Worm (Caenorhabditis elegans) whole organism, early embryonic: ENCODE data around the gene F35E8.1.

Experiments
- B0310.2 ChIP-seq: sonication (generic microtip); optimal IDR thresholded peaks from 2 replicates; lab custom pipeline; 2016; ENCODE audit warnings: mild to moderate bottlenecking, missing genetic modification characterization, missing compliant biosample characterization
- F13C5.2 ChIP-seq: sonication (generic microtip); optimal IDR thresholded peaks from 2 replicates; lab custom pipeline; 2017; ENCODE audit warnings: mild to moderate bottlenecking, missing genetic modification characterization, inconsistent platforms, missing compliant biosample characterization
- aly-1 ChIP-seq: sonication (generic microtip); optimal IDR thresholded peaks from 2 replicates; lab custom pipeline; 2016; ENCODE audit warnings: missing genetic modification characterization, missing compliant biosample characterization
- ama-1 ChIP-seq: fragments of 150-350 bp; optimal IDR thresholded peaks from 2 replicates; lab custom pipeline; 2014
- ceh-13 ChIP-seq: fragments of 200-800 bp; sonication (Bioruptor generic); optimal IDR thresholded peaks from 2 replicates; lab custom pipeline; 2018; ENCODE audit warnings: mild to moderate bottlenecking, missing genetic modification characterization, missing compliant biosample characterization
- ceh-36 ChIP-seq: sonication (generic microtip); optimal IDR thresholded peaks from 2 replicates; lab custom pipeline; 2016; ENCODE audit warnings: missing genetic modification characterization, inconsistent platforms, missing compliant biosample characterization
- ets-7 ChIP-seq: sonication (generic microtip); optimal IDR thresholded peaks from 2 replicates; lab custom pipeline; 2016; ENCODE audit warnings: missing genotype, missing genetic modification characterization, missing compliant biosample characterization
- flt-1 ChIP-seq: fragments of 200-800 bp; sonication (Bioruptor generic); IDR thresholded peaks from 2 replicates; pipeline ENCODE4 v1.3.6; 2022; ENCODE audit warnings: missing genetic modification characterization, missing compliant biosample characterization
- hmbx-1 ChIP-seq: sonication (generic microtip); optimal IDR thresholded peaks from 2 replicates; lab custom pipeline; 2016; ENCODE audit warnings: mild to moderate bottlenecking, missing genetic modification characterization, missing compliant biosample characterization
- hmg-4 ChIP-seq: fragments of 200-800 bp; sonication (Bioruptor generic); optimal IDR thresholded peaks from 2 replicates; lab custom pipeline; 2018; ENCODE audit warnings: mild to moderate bottlenecking, missing genetic modification characterization, missing compliant biosample characterization
- hnd-1 ChIP-seq: sonication (generic microtip); optimal IDR thresholded peaks from 2 replicates; lab custom pipeline; 2016; ENCODE audit warnings: missing genetic modification characterization, missing compliant biosample characterization
- pes-1 ChIP-seq: fragments of 200-800 bp; sonication (Bioruptor generic); IDR thresholded peaks from 2 replicates; pipeline ENCODE4 v1.3.6; 2022; ENCODE audit warnings: missing genetic modification reagents, missing genetic modification characterization, missing compliant biosample characterization
- scrt-1 ChIP-seq: fragments of 200-800 bp; sonication (Bioruptor generic); IDR thresholded peaks from 2 replicates; pipeline ENCODE4 v1.3.6; 2022; ENCODE audit warnings: missing genetic modification characterization, missing compliant biosample characterization
- sea-1 ChIP-seq: fragments of 200-800 bp; sonication (Bioruptor generic); conservative IDR thresholded peaks from 2 replicates; pipeline ENCODE4 v1.3.6; 2022; ENCODE audit warnings: missing genetic modification characterization, missing compliant biosample characterization
- tbx-11 ChIP-seq: fragments of 200-800 bp; sonication (Bioruptor generic); IDR thresholded peaks from 2 replicates; pipeline ENCODE4 v1.3.6; 2022; ENCODE audit warnings: missing genetic modification characterization, missing compliant biosample characterization
- tbx-37 ChIP-seq: fragments of 200-800 bp; sonication (Bioruptor generic); conservative IDR thresholded peaks from 2 replicates; pipeline ENCODE4 v1.3.6; 2022; ENCODE audit warnings: missing genetic modification reagents, missing genetic modification characterization, missing compliant biosample characterization
- tra-4 ChIP-seq: sonication (generic microtip); optimal IDR thresholded peaks from 2 replicates; lab custom pipeline; 2017; ENCODE audit warnings: missing genetic modification characterization, missing compliant biosample characterization

F35E8.1 gene

DNA sequence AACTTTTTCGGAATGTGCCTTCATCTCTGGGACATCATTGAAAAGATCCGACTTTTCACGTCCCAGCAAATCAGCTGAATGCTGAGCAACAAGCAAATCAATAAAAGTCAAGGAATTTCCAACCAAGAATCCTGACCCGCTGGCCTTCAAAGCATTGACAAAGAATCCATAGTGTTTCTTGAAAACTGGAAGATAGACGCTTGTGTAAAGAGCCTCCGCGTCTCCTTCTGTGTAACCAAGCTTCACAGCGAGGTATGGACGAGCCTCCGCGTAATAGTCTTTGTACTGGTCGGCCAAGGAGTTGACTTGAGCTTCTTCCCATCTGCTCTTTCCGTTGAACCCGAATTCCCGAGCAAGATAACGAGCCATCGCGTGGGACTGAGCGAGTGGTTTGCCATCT, 9.9 kb upstream of the F35E8.1 start:
- no peak for TF ChIP-seq sea-1 (GFP tag; lab: Robert Waterston, UW)
- no peak for TF ChIP-seq ama-1 (lab: Kevin White, UChicago)
- TF ChIP-seq ceh-13 (GFP tag; lab: Kevin White, UChicago) = no peak
- no peak for TF ChIP-seq tbx-37 (GFP tag; lab: Robert Waterston, UW)
- no peak for TF ChIP-seq hmg-4
- no peak for TF ChIP-seq scrt-1 (GFP tag; lab: Robert Waterston, UW)

ce11 chrV:15914774-15915173, 9.3 kb upstream of the F35E8.1 start:
- TF ChIP-seq ama-1 (lab: Kevin White, UChicago) = no peak
- TF ChIP-seq ets-7 = no peak
- no peak for TF ChIP-seq flt-1 (GFP tag; lab: Robert Waterston, UW)
- no peak for TF ChIP-seq aly-1
- TF ChIP-seq ceh-13 (GFP tag; lab: Kevin White, UChicago) = no peak
- no peak for TF ChIP-seq tbx-37 (GFP tag; lab: Robert Waterston, UW)
- no peak for TF ChIP-seq hmbx-1
- no peak for TF ChIP-seq B0310.2 (tag; lab: Kevin White, UChicago)
- TF ChIP-seq sea-1 (GFP tag; lab: Robert Waterston, UW) = no peak
- no peak for TF ChIP-seq hnd-1
- no peak for TF ChIP-seq pes-1 (GFP tag; lab: Robert Waterston, UW)
- no peak for TF ChIP-seq hmg-4
- no peak for TF ChIP-seq scrt-1 (GFP tag; lab: Robert Waterston, UW)
- TF ChIP-seq tbx-11 = no peak
- no peak for TF ChIP-seq tra-4 (tag; lab: Kevin White, UChicago)
- TF ChIP-seq F13C5.2 (tag; lab: Kevin White, UChicago) = no peak
- no peak for TF ChIP-seq ceh-36 (tag; lab: Kevin White, UChicago)

DNA sequence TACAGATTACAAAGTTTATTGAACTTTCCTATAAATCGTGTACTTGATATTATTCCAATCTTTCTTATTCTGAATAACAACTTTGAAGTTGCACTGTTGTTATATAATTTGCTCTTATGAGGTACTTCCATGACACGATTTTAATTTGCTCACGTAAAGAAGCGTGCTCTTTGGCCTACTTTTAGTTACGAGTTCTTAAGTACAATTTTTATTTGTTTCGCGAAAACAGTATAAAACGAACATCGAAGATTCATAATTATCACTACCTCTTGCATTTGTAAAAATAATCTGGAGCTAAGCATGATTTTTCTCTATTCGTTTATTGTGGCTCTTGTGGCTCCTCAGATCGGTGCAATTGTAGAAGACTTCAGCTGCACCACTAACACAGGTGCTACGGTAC, 8.3 kb upstream of the F35E8.1 start, which contains the start of gene F35E8.7:
Gene F35E8.7, plus strand, starts transcription at position 301 of the 400 bp plus-strand sequence.
- TF ChIP-seq tra-4 (tag; lab: Kevin White, UChicago) (no peak), flt-1 (GFP tag; lab: Robert Waterston, UW) (no peak), tbx-11 (no peak), tbx-37 (GFP tag; lab: Robert Waterston, UW) (no peak), ceh-13 (GFP tag; lab: Kevin White, UChicago) (no peak), hmg-4 (no peak), pes-1 (GFP tag; lab: Robert Waterston, UW) (no peak), B0310.2 (tag; lab: Kevin White, UChicago) (no peak), ceh-36 (tag; lab: Kevin White, UChicago) (no peak), aly-1 (no peak)

DNA sequence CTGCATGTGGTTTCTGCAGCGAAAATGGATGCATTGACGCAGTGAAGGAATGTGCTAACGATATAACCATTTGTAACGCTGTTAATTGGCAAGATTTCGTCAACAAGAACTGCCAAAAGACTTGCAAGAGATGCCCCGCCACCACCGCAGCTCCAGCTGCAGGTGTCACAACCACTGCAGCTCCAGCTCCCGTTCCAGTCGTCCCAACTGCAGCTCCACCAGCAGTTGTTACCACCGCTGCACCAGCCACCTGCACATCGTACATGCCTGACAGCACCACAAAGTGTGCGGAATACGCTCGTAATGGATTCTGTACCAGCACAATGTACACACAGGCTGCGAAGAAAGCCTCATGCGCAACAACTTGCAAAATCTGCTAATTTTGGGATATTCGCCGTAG, 7.2 kb upstream of the F35E8.1 start:
- TF ChIP-seq tbx-11 (no peak), hmbx-1 (no peak), tbx-37 (GFP tag; lab: Robert Waterston, UW) (no peak), pes-1 (GFP tag; lab: Robert Waterston, UW) (no peak), ets-7 (no peak), sea-1 (GFP tag; lab: Robert Waterston, UW) (no peak), flt-1 (GFP tag; lab: Robert Waterston, UW) (no peak), hmg-4 (no peak), hnd-1 (no peak), aly-1 (no peak), F13C5.2 (tag; lab: Kevin White, UChicago) (no peak), B0310.2 (tag; lab: Kevin White, UChicago) (no peak), scrt-1 (GFP tag; lab: Robert Waterston, UW) (no peak)

DNA sequence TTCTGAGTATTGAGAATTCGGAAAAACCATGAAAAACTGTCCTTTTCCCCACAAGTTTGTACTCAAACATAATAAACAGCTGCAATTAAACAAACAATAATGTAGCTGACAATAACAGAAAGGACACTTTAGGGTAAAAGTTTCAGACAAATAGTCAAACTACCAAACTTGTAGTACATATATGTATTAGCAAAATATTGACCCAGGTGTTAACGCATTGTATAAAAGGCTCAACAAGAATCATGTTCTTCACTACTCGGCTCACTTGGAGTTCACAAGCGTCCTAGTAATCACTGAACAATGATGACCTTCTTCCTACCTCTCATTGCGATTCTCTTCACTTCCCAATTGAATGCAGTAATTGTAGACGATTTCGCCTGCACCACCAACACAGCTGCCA, 6.4 kb upstream of the F35E8.1 start, which contains the start of gene F35E8.6:
Gene F35E8.6, plus strand, starts transcription at position 301 of the 400 bp plus-strand sequence.
- TF ChIP-seq hmbx-1 (no peak), scrt-1 (GFP tag; lab: Robert Waterston, UW) (no peak), B0310.2 (tag; lab: Kevin White, UChicago) (no peak), ceh-36 (tag; lab: Kevin White, UChicago) (no peak), tbx-11 (no peak), ceh-13 (GFP tag; lab: Kevin White, UChicago) (no peak), ets-7 (no peak), F13C5.2 (tag; lab: Kevin White, UChicago) (no peak), ama-1 (lab: Kevin White, UChicago) (no peak), flt-1 (GFP tag; lab: Robert Waterston, UW) (no peak), pes-1 (GFP tag; lab: Robert Waterston, UW) (no peak), hnd-1 (no peak), sea-1 (GFP tag; lab: Robert Waterston, UW) (no peak), hmg-4 (no peak), aly-1 (no peak), tra-4 (tag; lab: Kevin White, UChicago) (no peak), tbx-37 (GFP tag; lab: Robert Waterston, UW) (no peak)

ce11 chrV:15900564-15900963, 4.9 kb downstream of the F35E8.1 start:
- TF ChIP-seq flt-1 (GFP tag; lab: Robert Waterston, UW) (no peak), hnd-1 (no peak), aly-1 (no peak), ceh-36 (tag; lab: Kevin White, UChicago) (no peak), pes-1 (GFP tag; lab: Robert Waterston, UW) (no peak), F13C5.2 (tag; lab: Kevin White, UChicago) (no peak), ceh-13 (GFP tag; lab: Kevin White, UChicago) (no peak), sea-1 (GFP tag; lab: Robert Waterston, UW) (no peak), ets-7 (no peak), B0310.2 (tag; lab: Kevin White, UChicago) (no peak), scrt-1 (GFP tag; lab: Robert Waterston, UW) (no peak), ama-1 (lab: Kevin White, UChicago) (no peak), tbx-11 (no peak), hmg-4 (no peak), tra-4 (tag; lab: Kevin White, UChicago) (no peak), hmbx-1 (no peak), tbx-37 (GFP tag; lab: Robert Waterston, UW) (no peak)

- TF ChIP-seq sea-1 (GFP tag; lab: Robert Waterston, UW) (no peak), tra-4 (tag; lab: Kevin White, UChicago) (no peak), F13C5.2 (tag; lab: Kevin White, UChicago) (no peak), scrt-1 (GFP tag; lab: Robert Waterston, UW) (no peak), ama-1 (lab: Kevin White, UChicago) (no peak), hmg-4 (no peak), aly-1 (no peak), ceh-13 (GFP tag; lab: Kevin White, UChicago) (no peak), ceh-36 (tag; lab: Kevin White, UChicago) (no peak)
These were observed 5.7 kb downstream of the F35E8.1 start, which contains the start of gene T06C12.14 for ce11 chrV:15899696-15900095. TSS of gene T06C12.14 (plus strand) at chrV:15899996.
